Fruit fly (Drosophila melanogaster): ENCODE results near the gene unc-13.

DNA sequence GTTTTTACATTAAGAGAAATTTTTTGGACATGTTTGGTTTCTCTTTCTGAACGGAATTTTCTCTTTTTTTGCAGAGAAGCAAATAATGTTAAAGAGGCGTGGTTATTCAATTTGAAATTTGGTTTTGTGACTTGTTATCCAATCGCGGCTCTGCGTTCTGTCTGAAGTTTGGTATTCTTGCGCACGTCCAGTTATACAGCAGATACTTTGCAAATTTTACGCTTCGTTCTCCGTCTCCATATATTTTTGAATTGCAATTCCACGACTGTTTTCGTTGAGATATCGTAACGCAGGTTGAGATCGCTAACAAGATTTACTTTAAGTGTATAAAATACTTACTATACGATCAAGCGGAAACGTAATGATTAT is 77.7 kb downstream of the unc-13 start:
- no peak for TF ChIP-seq CG8478 (optimal IDR thresholded peaks at IDR 0.05)
- no peak for TF ChIP-seq CTCF (optimal IDR thresholded peaks at IDR 0.05)

Data from S2 (cell line).